Fruit fly (Drosophila melanogaster): ENCODE data around the gene dy.
A peak's percentile ranks its signal among the peaks of the same experiment; 100 is the strongest.

Gene dy

dm6 chrX:11775987-11776587 lies 2.5 kb downstream of the dy start (continued):
- TF ChIP-seq nau (GFP tag; optimal IDR thresholded peaks at IDR 0.05) (no peak), Dip3 (GFP tag; optimal IDR thresholded peaks at IDR 0.05) (no peak), CG34422 (GFP tag; IDR thresholded peaks at IDR 0.05) (peak; percentile 49; the same call in 1 of the 3 replicates), CG12219 (GFP tag; optimal IDR thresholded peaks at IDR 0.05) (peak; percentile 34), Atf3 (GFP tag; optimal IDR thresholded peaks at IDR 0.05) (peak; percentile 14), Spps (tag; optimal IDR thresholded peaks at IDR 0.05) (peak; percentile 20), bab2 (GFP tag; optimal IDR thresholded peaks at IDR 0.05) (peak; percentile 9), CG13424 (tag; optimal IDR thresholded peaks at IDR 0.05) (peak; percentile 64), ssp (GFP tag; IDR thresholded peaks at IDR 0.05) (peak; percentile 23; the same call in 1 of the 2 replicates), toy (GFP tag; IDR thresholded peaks at IDR 0.05) (no peak), h (optimal IDR thresholded peaks at IDR 0.05) (no peak), CG2875 (GFP tag; optimal IDR thresholded peaks at IDR 0.05) (peak; percentile 66), grau (tag; optimal IDR thresholded peaks at IDR 0.05) (peak; percentile 57), Adf1 (GFP tag; IDR thresholded peaks at IDR 0.05) (no peak), fd64A (GFP tag; optimal IDR thresholded peaks at IDR 0.05) (peak; percentile 38), nerfin-2 (GFP tag; IDR thresholded peaks at IDR 0.05; ENCODE audit: partially characterized antibody) (no peak), CG8290 (GFP tag; optimal IDR thresholded peaks at IDR 0.05) (peak; percentile 23), CG8290 (tag; optimal IDR thresholded peaks at IDR 0.05) (peak in 1 of 2 experiments; percentile 18), hbn (GFP tag; IDR thresholded peaks at IDR 0.05; ENCODE audit: partially characterized antibody) (no peak), CG11398 (GFP tag; optimal IDR thresholded peaks at IDR 0.05) (peak; percentile 11), CG7839 (tag; optimal IDR thresholded peaks at IDR 0.05) (peak; percentile 61), nom (GFP tag; optimal IDR thresholded peaks at IDR 0.05) (peak; percentile 92), ase (GFP tag; IDR thresholded peaks at IDR 0.05) (no peak), wdn (GFP tag; IDR thresholded peaks at IDR 0.05) (no peak), gfzf (GFP tag; optimal IDR thresholded peaks at IDR 0.05) (no peak), NC2β (GFP tag; optimal IDR thresholded peaks at IDR 0.05) (peak; percentile 46), CG18619 (GFP tag; optimal IDR thresholded peaks at IDR 0.05) (peak; percentile 8), YL-1 (GFP tag; optimal IDR thresholded peaks at IDR 0.05) (no peak), CG3847 (GFP tag; IDR thresholded peaks at IDR 0.05) (no peak), lilli (GFP tag; optimal IDR thresholded peaks at IDR 0.05) (no peak), CG9437 (GFP tag; optimal IDR thresholded peaks at IDR 0.05) (no peak), CG1832 (GFP tag; optimal IDR thresholded peaks at IDR 0.05) (no peak), H15 (GFP tag; IDR thresholded peaks at IDR 0.05) (0 out of 3 replicates have a peak, but pooled peaks have one; percentile 31), onecut (GFP tag; IDR thresholded peaks at IDR 0.05) (peak; percentile 24; the same call in 1 of the 2 replicates), CG9215 (GFP tag; IDR thresholded peaks at IDR 0.05) (0 out of 2 replicates have a peak, but pooled peaks have one; percentile 37), fru (optimal IDR thresholded peaks at IDR 0.05) (no peak), lmd (GFP tag; IDR thresholded peaks at IDR 0.05) (peak; percentile 56), CG4360 (GFP tag; IDR thresholded peaks at IDR 0.05) (0 out of 2 replicates have a peak, but pooled peaks have one; percentile 12), CG6791 (GFP tag; IDR thresholded peaks at IDR 0.05; ENCODE audit: partially characterized antibody) (no peak), CG11695 (GFP tag; IDR thresholded peaks at IDR 0.05) (no peak), zen (tag; optimal IDR thresholded peaks at IDR 0.05) (peak; percentile 52)

dm6 chrX:11769435-11769834 lies 9.1 kb downstream of the dy start:
- no peak for TF ChIP-seq kni (GFP tag; optimal IDR thresholded peaks at IDR 0.05)
- TF ChIP-seq CG17612 (GFP tag; IDR thresholded peaks at IDR 0.05), result peak; percentile 86
- no peak for TF ChIP-seq D19B (GFP tag; optimal IDR thresholded peaks at IDR 0.05)
- no peak for TF ChIP-seq CG18262 (tag; optimal IDR thresholded peaks at IDR 0.05)
- peak; percentile 95 for TF ChIP-seq CG8290 (GFP tag; optimal IDR thresholded peaks at IDR 0.05)
- TF ChIP-seq CG8290 (tag; optimal IDR thresholded peaks at IDR 0.05), result peak in 1 of 2 experiments; percentile 95
